Worm (Caenorhabditis elegans) whole organism, midembryonic: ENCODE data around the gene fnta-1.
A peak's percentile ranks its signal among the peaks of the same experiment; 100 is the strongest.

ENCODE experiments used
- T22C8.4 ChIP-seq: fragments of 200-800 bp; sonication (Bioruptor generic); IDR thresholded peaks from 2 replicates; pipeline ENCODE4 v1.3.6; 2022; ENCODE audit warnings: missing genetic modification characterization, missing compliant biosample characterization
- cog-1 ChIP-seq: sonication (generic microtip); optimal IDR thresholded peaks from 2 replicates; lab custom pipeline; 2016; ENCODE audit warnings: missing genetic modification characterization, missing compliant biosample characterization
- flt-1 ChIP-seq: fragments of 200-800 bp; sonication (Bioruptor generic); IDR thresholded peaks from 2 replicates; pipeline ENCODE4 v1.3.6; 2022; ENCODE audit warnings: missing genetic modification characterization, missing compliant biosample characterization
- klf-2 ChIP-seq: fragments of 200-800 bp; sonication (Bioruptor generic); conservative IDR thresholded peaks from 2 replicates; pipeline ENCODE4 v1.3.6; 2022; ENCODE audit warnings: missing genetic modification reagents, missing genetic modification characterization, missing compliant biosample characterization
- med-1 ChIP-seq: sonication (generic microtip); optimal IDR thresholded peaks from 2 replicates; lab custom pipeline; 2017; ENCODE audit warnings: missing genetic modification characterization, mild to moderate bottlenecking, missing compliant biosample characterization, antibody characterized with exemption, missing genetic modification reagents; ENCODE audit not compliant: insufficient read depth
- ref-1 ChIP-seq: fragments of 200-800 bp; sonication (Bioruptor generic); conservative IDR thresholded peaks from 2 replicates; pipeline ENCODE4 v1.3.6; 2022; ENCODE audit warnings: missing genetic modification reagents, missing genetic modification characterization, missing compliant biosample characterization
- tab-1 ChIP-seq: fragments of 200-800 bp; sonication (Bioruptor generic); IDR thresholded peaks from 2 replicates; pipeline ENCODE4 v1.3.6; 2022; ENCODE audit warnings: missing genetic modification characterization, missing compliant biosample characterization
- ztf-23 ChIP-seq: fragments of 200-800 bp; sonication (Bioruptor generic); IDR thresholded peaks from 2 replicates; pipeline ENCODE4 v1.3.6; 2022; ENCODE audit warnings: missing genetic modification reagents, missing genetic modification characterization, missing compliant biosample characterization
- ztf-29 ChIP-seq: fragments of 200-800 bp; sonication (Bioruptor generic); IDR thresholded peaks from 2 replicates; pipeline ENCODE4 v1.3.6; 2022; ENCODE audit warnings: missing genetic modification reagents, missing genetic modification characterization, missing compliant biosample characterization

fnta-1 gene

ce11 chrIV:204998-205397 lies 35.1 kb downstream of the fnta-1 start, which contains the start of gene coa-1:
coa-1 (plus strand) TSS chrIV:205298.
- TF ChIP-seq ztf-29 (GFP tag; lab: Robert Waterston, UW) (no peak), flt-1 (no peak), cog-1 (tag; lab: Kevin White, UChicago) (no peak), tab-1 (GFP tag; lab: Robert Waterston, UW) (no peak), klf-2 (GFP tag; lab: Robert Waterston, UW) (no peak), ztf-23 (no peak), ref-1 (no peak), T22C8.4 (no peak), med-1 (GFP tag; lab: Kevin White, UChicago) (no peak)

- TF ChIP-seq med-1 (GFP tag; lab: Kevin White, UChicago) (no peak), klf-2 (GFP tag; lab: Robert Waterston, UW) (no peak), ztf-29 (GFP tag; lab: Robert Waterston, UW) (no peak), flt-1 (no peak), ref-1 (no peak), cog-1 (tag; lab: Kevin White, UChicago) (no peak), T22C8.4 (no peak), tab-1 (GFP tag; lab: Robert Waterston, UW) (no peak)
Measured at ce11 chrIV:202921-203652, 37.0 kb downstream of the fnta-1 start, which contains the start of gene gfrp-1. gfrp-1 (plus strand) TSS chrIV:203602.

ce11 chrIV:194442-194841 lies 45.7 kb downstream of the fnta-1 start, which contains the start of gene csn-3:
csn-3 (plus strand) TSS chrIV:194742.
- TF ChIP-seq flt-1 (no peak), med-1 (GFP tag; lab: Kevin White, UChicago) (no peak), ztf-23 (no peak), T22C8.4 (no peak), ref-1 (no peak), tab-1 (GFP tag; lab: Robert Waterston, UW) (no peak), cog-1 (tag; lab: Kevin White, UChicago) (no peak), klf-2 (GFP tag; lab: Robert Waterston, UW) (no peak), ztf-29 (GFP tag; lab: Robert Waterston, UW) (no peak)

ce11 chrIV:192046-192445 lies 48.1 kb downstream of the fnta-1 start, which contains the start of gene Y38C1AA.12:
Y38C1AA.12 (plus strand) TSS chrIV:192256.
- TF ChIP-seq T22C8.4 = no peak
- TF ChIP-seq ztf-23 = peak; percentile 70; the same call in 1 of the 2 replicates
- TF ChIP-seq klf-2 (GFP tag; lab: Robert Waterston, UW) = no peak
- TF ChIP-seq cog-1 (tag; lab: Kevin White, UChicago) = peak; percentile 74
- TF ChIP-seq ref-1 = no peak
- peak; percentile 84 for TF ChIP-seq flt-1
- no peak for TF ChIP-seq ztf-29 (GFP tag; lab: Robert Waterston, UW)
- TF ChIP-seq tab-1 (GFP tag; lab: Robert Waterston, UW) = no peak
- no peak for TF ChIP-seq med-1 (GFP tag; lab: Kevin White, UChicago)

- no peak for TF ChIP-seq T22C8.4
- no peak for TF ChIP-seq flt-1
- TF ChIP-seq klf-2 (GFP tag; lab: Robert Waterston, UW) = no peak
- TF ChIP-seq ref-1 = no peak
- TF ChIP-seq cog-1 (tag; lab: Kevin White, UChicago) = no peak
- TF ChIP-seq ztf-29 (GFP tag; lab: Robert Waterston, UW) = no peak
- TF ChIP-seq ztf-23 = no peak
- TF ChIP-seq med-1 (GFP tag; lab: Kevin White, UChicago) = no peak
- TF ChIP-seq tab-1 (GFP tag; lab: Robert Waterston, UW) = no peak
Measured at ce11 chrIV:189087-189486, 51.0 kb downstream of the fnta-1 start.
